Worm (Caenorhabditis elegans): ENCODE data around the gene mrpl-35.

- TF ChIP-seq unc-39 (tag; optimal IDR thresholded peaks at IDR 0.05), result no peak
- no peak for TF ChIP-seq gei-8 (GFP tag; optimal IDR thresholded peaks at IDR 0.05)
- TF ChIP-seq nhr-102 (tag; optimal IDR thresholded peaks at IDR 0.05), result no peak
- no peak for TF ChIP-seq set-16 (GFP tag; IDR thresholded peaks at IDR 0.05)
- TF ChIP-seq nhr-28 (tag; optimal IDR thresholded peaks at IDR 0.05), result peak; percentile 53
- no peak for TF ChIP-seq mxl-2 (GFP tag; conservative IDR thresholded peaks at IDR 0.05)
- TF ChIP-seq nhr-111 (GFP tag; optimal IDR thresholded peaks at IDR 0.05), result no peak
- TF ChIP-seq Y48G9A.11 (GFP tag; IDR thresholded peaks at IDR 0.05), result no peak
- TF ChIP-seq ztf-11 (tag; optimal IDR thresholded peaks at IDR 0.05), result no peak
- TF ChIP-seq unc-62 (GFP tag; optimal IDR thresholded peaks at IDR 0.05 in 1 of 2), result peak in 1 of 2 experiments; percentile 63
- TF ChIP-seq unc-62 (tag; optimal IDR thresholded peaks at IDR 0.05), result no peak
- no peak for TF ChIP-seq hif-1 (tag; optimal IDR thresholded peaks at IDR 0.05)
Observed at ce11 chrIII:3532035-3532434, 22.0 kb downstream of the mrpl-35 start.
